Fruit fly (Drosophila melanogaster) whole organism, embryonic: ENCODE measurements around the gene Rrp45.

Source experiments
- B-H1 ChIP-seq: fragments of 200-800 bp; sonication (Bioruptor generic); IDR thresholded peaks from 3 replicates; pipeline ENCODE4 v1.3.6; 2022; ENCODE audit warnings: missing biosample characterization, missing genetic modification characterization
- CG10209 ChIP-seq: fragments of 200-800 bp; sonication (Bioruptor generic); optimal IDR thresholded peaks from 3 replicates; lab custom pipeline; 2017; ENCODE audit warnings: missing biosample characterization, mild to moderate bottlenecking, missing genetic modification characterization, missing genetic modification reagents
- CG1024 ChIP-seq: fragments of 200-800 bp; sonication (Bioruptor generic); IDR thresholded peaks from 2 replicates; pipeline ENCODE4 v1.3.6; 2022; ENCODE audit warnings: missing biosample characterization, missing genetic modification characterization
- CG10274 ChIP-seq: fragments of 200-800 bp; sonication (Bioruptor generic); optimal IDR thresholded peaks from 3 replicates; lab custom pipeline; 2017; ENCODE audit warnings: missing biosample characterization, mild to moderate bottlenecking, missing genetic modification characterization
- CG10321 ChIP-seq: fragments of 200-800 bp; sonication (Bioruptor generic); IDR thresholded peaks from 2 replicates; pipeline ENCODE4 v1.3.6; 2022; ENCODE audit warnings: missing biosample characterization, missing genetic modification characterization
- CG10431 ChIP-seq: fragments of 200-800 bp; sonication (Bioruptor generic); optimal IDR thresholded peaks from 3 replicates; lab custom pipeline; 2018; ENCODE audit warnings: missing biosample characterization, mild to moderate bottlenecking, missing genetic modification characterization
- CG10979 ChIP-seq: fragments of 200-800 bp; sonication (Bioruptor generic); optimal IDR thresholded peaks from 2 replicates; lab custom pipeline; 2018; ENCODE audit warnings: missing biosample characterization, mild to moderate bottlenecking, missing genetic modification characterization, moderate library complexity
- CG11560 ChIP-seq: fragments of 200-800 bp; sonication (Bioruptor generic); IDR thresholded peaks from 3 replicates; pipeline ENCODE4 v1.3.6; 2022; ENCODE audit warnings: missing biosample characterization, missing genetic modification characterization
- CG13894 ChIP-seq: fragments of 200-800 bp; sonication (Bioruptor generic); optimal IDR thresholded peaks from 3 replicates; lab custom pipeline; 2018; ENCODE audit warnings: missing biosample characterization, mild to moderate bottlenecking, missing genetic modification characterization, moderate library complexity
- CG14014 ChIP-seq: fragments of 200-800 bp; sonication (Bioruptor generic); IDR thresholded peaks from 2 replicates; pipeline ENCODE4 v1.3.6; 2022; ENCODE audit warnings: missing biosample characterization, missing genetic modification characterization
- CG14710 ChIP-seq: fragments of 200-800 bp; sonication (Bioruptor generic); optimal IDR thresholded peaks from 3 replicates; lab custom pipeline; 2019; ENCODE audit warnings: missing biosample characterization, mild to moderate bottlenecking, missing genetic modification characterization, moderate library complexity
- CG15011 ChIP-seq: fragments of 200-800 bp; sonication (Bioruptor generic); optimal IDR thresholded peaks from 3 replicates; lab custom pipeline; 2018; ENCODE audit warnings: missing biosample characterization, mild to moderate bottlenecking, missing genetic modification characterization
- CG16813 ChIP-seq: fragments of 200-800 bp; sonication (Bioruptor generic); IDR thresholded peaks from 3 replicates; pipeline ENCODE4 v1.3.6; 2022; ENCODE audit warnings: missing biosample characterization, missing genetic modification characterization; ENCODE audit not compliant: partially characterized antibody
- CG17359 ChIP-seq: fragments of 200-800 bp; sonication (Bioruptor generic); optimal IDR thresholded peaks from 3 replicates; lab custom pipeline; 2018; ENCODE audit warnings: missing biosample characterization, mild to moderate bottlenecking, missing genetic modification characterization, moderate library complexity
- CG18599 ChIP-seq: fragments of 200-800 bp; sonication (Bioruptor generic); optimal IDR thresholded peaks from 3 replicates; lab custom pipeline; 2017; ENCODE audit warnings: missing biosample characterization, missing genetic modification characterization, mild to moderate bottlenecking, moderate library complexity, missing genetic modification reagents
- CG3163 ChIP-seq: fragments of 200-800 bp; sonication (Bioruptor generic); optimal IDR thresholded peaks from 3 replicates; lab custom pipeline; 2016; ENCODE audit warnings: missing biosample characterization, missing genetic modification characterization
- CG32772 ChIP-seq: fragments of 200-800 bp; sonication (Bioruptor generic); IDR thresholded peaks from 2 replicates; pipeline ENCODE4 v1.3.6; 2022; ENCODE audit warnings: missing biosample characterization, missing genetic modification characterization
- CG6654 ChIP-seq: fragments of 200-800 bp; sonication (Bioruptor generic); optimal IDR thresholded peaks from 2 replicates; lab custom pipeline; 2017; ENCODE audit warnings: missing biosample characterization, mild to moderate bottlenecking, missing genetic modification characterization
- CG7786 ChIP-seq: fragments of 200-800 bp; sonication (Bioruptor generic); optimal IDR thresholded peaks from 2 replicates; lab custom pipeline; 2016; ENCODE audit warnings: missing biosample characterization, missing genetic modification characterization
- CG7963 ChIP-seq: fragments of 200-800 bp; sonication (Bioruptor generic); IDR thresholded peaks from 3 replicates; pipeline ENCODE4 v1.3.6; 2022; ENCODE audit warnings: missing biosample characterization, missing genetic modification characterization; ENCODE audit not compliant: partially characterized antibody
- CG8290 ChIP-seq, 3 experiments: fragments of 200-800 bp; sonication (Bioruptor generic); optimal IDR thresholded peaks; 2 replicates each; lab custom pipeline; 2016 to 2019; ENCODE audit warnings: missing biosample characterization in 3 of 3, missing genetic modification characterization in 3 of 3, mild to moderate bottlenecking in 2 of 3, moderate library complexity in 1 of 3
- CG9817 ChIP-seq: fragments of 200-800 bp; sonication (Bioruptor generic); optimal IDR thresholded peaks from 2 replicates; lab custom pipeline; 2018; ENCODE audit warnings: missing biosample characterization, mild to moderate bottlenecking, missing genetic modification characterization, moderate library complexity
- CTCF ChIP-seq: fragments of 200-800 bp; sonication (Bioruptor generic); optimal IDR thresholded peaks from 2 replicates; lab custom pipeline; 2017; ENCODE audit warnings: missing biosample characterization, mild to moderate bottlenecking, missing genetic modification characterization, moderate library complexity
- D ChIP-seq, 2 experiments: fragments of 200-800 bp in 1 of 2; fragments of >200 bp in 1 of 2; sonication (Bioruptor generic) in 1 of 2; optimal IDR thresholded peaks; 2 replicates in 1 of 2; 3 replicates in 1 of 2; lab custom pipeline; 2017; ENCODE audit warnings: mild to moderate bottlenecking in 1 of 2, missing biosample characterization in 1 of 2, missing genetic modification characterization in 1 of 2, missing genetic modification reagents in 1 of 2
- E2f2 ChIP-seq: fragments of 200-800 bp; sonication (Bioruptor generic); IDR thresholded peaks from 2 replicates; pipeline ENCODE4 v1.3.6; 2022; ENCODE audit warnings: missing biosample characterization, missing genetic modification characterization
- HmgZ ChIP-seq: fragments of 200-800 bp; sonication (Bioruptor generic); optimal IDR thresholded peaks from 2 replicates; lab custom pipeline; 2018; ENCODE audit warnings: missing biosample characterization, mild to moderate bottlenecking, missing genetic modification characterization
- MTF-1 ChIP-seq: fragments of 200-800 bp; sonication (Bioruptor generic); optimal IDR thresholded peaks from 2 replicates; lab custom pipeline; 2018; ENCODE audit warnings: missing biosample characterization, mild to moderate bottlenecking, missing genetic modification characterization, borderline replicate concordance
- Med ChIP-seq: fragments of 200-800 bp; sonication (Bioruptor generic); peaks from one replicate; lab custom pipeline; 2016; ENCODE audit warnings: missing biosample characterization, missing genetic modification characterization, mild to moderate bottlenecking, inconsistent platforms, moderate library complexity
- Nf-YC ChIP-seq: fragments of 200-800 bp; optimal IDR thresholded peaks from 3 replicates; lab custom pipeline; 2019; ENCODE audit warnings: missing biosample characterization, mild to moderate bottlenecking, missing genetic modification characterization, moderate library complexity
- Oli ChIP-seq: fragments of 200-800 bp; sonication (Bioruptor generic); optimal IDR thresholded peaks from 2 replicates; lab custom pipeline; 2018; ENCODE audit warnings: missing biosample characterization, mild to moderate bottlenecking, missing genetic modification characterization, moderate library complexity
- Pdp1 ChIP-seq, 2 experiments: fragments of 200-800 bp; sonication (Bioruptor generic); optimal IDR thresholded peaks; 3 replicates each; lab custom pipeline; 2016; ENCODE audit warnings: missing biosample characterization in 2 of 2, missing genetic modification characterization in 2 of 2, mild to moderate bottlenecking in 1 of 2, moderate library complexity in 1 of 2
- ac ChIP-seq: fragments of 200-800 bp; sonication (Bioruptor generic); optimal IDR thresholded peaks from 3 replicates; lab custom pipeline; 2017; ENCODE audit warnings: missing biosample characterization, mild to moderate bottlenecking, missing genetic modification characterization
- cas ChIP-seq: fragments of 200-800 bp; sonication (Bioruptor generic); IDR thresholded peaks from 2 replicates; pipeline ENCODE4 v1.3.6; 2022; ENCODE audit warnings: missing biosample characterization, missing genetic modification characterization
- dm ChIP-seq: fragments of 200-800 bp; sonication (Bioruptor generic); optimal IDR thresholded peaks from 3 replicates; lab custom pipeline; 2016; ENCODE audit warnings: missing biosample characterization, missing genetic modification characterization
- fd64A ChIP-seq: fragments of 200-800 bp; sonication (Bioruptor generic); optimal IDR thresholded peaks from 3 replicates; lab custom pipeline; 2018; ENCODE audit warnings: missing biosample characterization, mild to moderate bottlenecking, missing genetic modification characterization
- grn ChIP-seq: fragments of 200-800 bp; sonication (Bioruptor generic); optimal IDR thresholded peaks from 3 replicates; lab custom pipeline; 2017; ENCODE audit warnings: missing biosample characterization, missing genetic modification characterization
- ham ChIP-seq: fragments of 200-800 bp; sonication (Bioruptor generic); IDR thresholded peaks from 2 replicates; pipeline ENCODE4 v1.3.6; 2022; ENCODE audit warnings: missing biosample characterization, missing genetic modification characterization
- her ChIP-seq: fragments of 200-800 bp; sonication (Bioruptor generic); optimal IDR thresholded peaks from 2 replicates; lab custom pipeline; 2016; ENCODE audit warnings: missing biosample characterization, missing genetic modification characterization
- kah ChIP-seq: fragments of 200-800 bp; sonication (Bioruptor generic); optimal IDR thresholded peaks from 2 replicates; lab custom pipeline; 2018; ENCODE audit warnings: missing biosample characterization, mild to moderate bottlenecking, missing genetic modification characterization
- kay ChIP-seq: fragments of 200-800 bp; sonication (Bioruptor generic); optimal IDR thresholded peaks from 2 replicates; lab custom pipeline; 2016; ENCODE audit warnings: missing biosample characterization, missing genetic modification characterization
- knrl ChIP-seq: fragments of 200-800 bp; sonication (Bioruptor generic); IDR thresholded peaks from 3 replicates; pipeline ENCODE4 v1.3.6; 2022; ENCODE audit warnings: missing biosample characterization, missing genetic modification characterization; ENCODE audit not compliant: partially characterized antibody
- row ChIP-seq: fragments of 200-800 bp; sonication (Bioruptor generic); IDR thresholded peaks from 3 replicates; pipeline ENCODE4 v1.3.6; 2022; ENCODE audit warnings: missing biosample characterization, missing genetic modification characterization
- sd ChIP-seq: fragments of 200-800 bp; sonication (Bioruptor generic); optimal IDR thresholded peaks from 3 replicates; lab custom pipeline; 2018; ENCODE audit warnings: missing biosample characterization, mild to moderate bottlenecking, missing genetic modification characterization, moderate library complexity
- sens ChIP-seq: fragments of 200-800 bp; sonication (Bioruptor generic); peaks from one replicate; lab custom pipeline; 2016; ENCODE audit warnings: missing biosample characterization, missing genetic modification characterization
- sens-2 ChIP-seq: fragments of 200-800 bp; sonication (Bioruptor generic); IDR thresholded peaks from 2 replicates; pipeline ENCODE4 v1.3.6; 2022; ENCODE audit warnings: missing biosample characterization, missing genetic modification characterization
- seq ChIP-seq: fragments of 200-800 bp; sonication (Bioruptor generic); IDR thresholded peaks from 2 replicates; pipeline ENCODE4 v1.3.6; 2022; ENCODE audit warnings: missing biosample characterization, missing genetic modification characterization
- slou ChIP-seq: fragments of 200-800 bp; sonication (Bioruptor generic); optimal IDR thresholded peaks from 3 replicates; lab custom pipeline; 2016; ENCODE audit warnings: missing biosample characterization, missing genetic modification characterization
- ssp ChIP-seq: fragments of 200-800 bp; sonication (Bioruptor generic); IDR thresholded peaks from 2 replicates; pipeline ENCODE4 v1.3.6; 2022; ENCODE audit warnings: missing biosample characterization, missing genetic modification characterization
- tio ChIP-seq: fragments of 200-800 bp; sonication (Bioruptor generic); optimal IDR thresholded peaks from 2 replicates; lab custom pipeline; 2017; ENCODE audit warnings: missing biosample characterization, missing genetic modification characterization, inconsistent platforms
- toy ChIP-seq: fragments of 200-800 bp; sonication (Bioruptor generic); IDR thresholded peaks from 2 replicates; pipeline ENCODE4 v1.3.6; 2022; ENCODE audit warnings: missing biosample characterization, missing genetic modification characterization
- usp ChIP-seq: fragments of >200 bp; optimal IDR thresholded peaks from 2 replicates; lab custom pipeline; 2017; ENCODE audit warnings: missing biosample characterization, missing genetic modification characterization
- vvl ChIP-seq: fragments of 200-800 bp; sonication (Bioruptor generic); IDR thresholded peaks from 2 replicates; pipeline ENCODE4 v1.3.6; 2022; ENCODE audit warnings: missing biosample characterization, missing genetic modification characterization

The Rrp45 gene

dm6 chrX:16791058-16791457, at the start of gene Rrp45 (continued):
- TF ChIP-seq Oli (tag; lab: Kevin White, UChicago) (no peak), MTF-1 (GFP tag; lab: Kevin White, UChicago) (no peak), kah (no peak), dm (peak; percentile 66), Pdp1 (GFP tag; optimal IDR thresholded peaks at IDR 0.05; lab: Kevin White, UChicago) (no peak), CG15011 (GFP tag; lab: Kevin White, UChicago) (no peak), CG7786 (GFP tag; lab: Kevin White, UChicago) (no peak), CG1024 (GFP tag; lab: Robert Waterston, UW) (no peak), CG13894 (tag; lab: Kevin White, UChicago) (no peak), ac (no peak), CG10209 (GFP tag; lab: Kevin White, UChicago) (no peak), CG11560 (tag; lab: Robert Waterston, UW) (no peak), sd (tag; lab: Kevin White, UChicago) (no peak), E2f2 (GFP tag; lab: Robert Waterston, UW) (peak; percentile 50), usp (GFP tag; lab: Kevin White, UChicago) (no peak), row (GFP tag; lab: Robert Waterston, UW) (peak; percentile 73), CG10979 (tag; lab: Kevin White, UChicago) (no peak), CG17359 (tag; lab: Kevin White, UChicago) (no peak), CG10274 (GFP tag; lab: Kevin White, UChicago) (no peak), CG32772 (GFP tag; lab: Robert Waterston, UW) (no peak), CG8290 (GFP tag; optimal IDR thresholded peaks at IDR 0.05; lab: Kevin White, UChicago) (no peak), CG8290 (tag; optimal IDR thresholded peaks at IDR 0.05; lab: Kevin White, UChicago) (no peak), Nf-YC (tag; lab: Kevin White, UChicago) (no peak), CG7963 (GFP tag; lab: Robert Waterston, UW) (no peak), D (optimal IDR thresholded peaks at IDR 0.05; lab: Kevin White, UChicago) (no peak), D (GFP tag; optimal IDR thresholded peaks at IDR 0.05; lab: Kevin White, UChicago) (no peak), grn (GFP tag; lab: Kevin White, UChicago) (no peak), Med (GFP tag; lab: Kevin White, UChicago) (peak; percentile 64), sens-2 (GFP tag; lab: Robert Waterston, UW) (no peak), CG14014 (GFP tag; lab: Robert Waterston, UW) (no peak), CG14710 (tag; lab: Kevin White, UChicago) (no peak), CG3163 (GFP tag; lab: Kevin White, UChicago) (no peak), slou (GFP tag; lab: Kevin White, UChicago) (no peak), CTCF (GFP tag; lab: Kevin White, UChicago) (no peak), her (GFP tag; lab: Kevin White, UChicago) (no peak), toy (GFP tag; lab: Robert Waterston, UW) (no peak), CG18599 (GFP tag; lab: Kevin White, UChicago) (no peak), knrl (GFP tag; lab: Robert Waterston, UW) (peak; percentile 20; the same call in 1 of the 3 replicates), sens (GFP tag; lab: Kevin White, UChicago) (peak; percentile 9), HmgZ (no peak), kay (GFP tag; lab: Kevin White, UChicago) (no peak), tio (no peak), seq (GFP tag; lab: Robert Waterston, UW) (no peak), B-H1 (GFP tag; lab: Robert Waterston, UW) (no peak), CG6654 (GFP tag; lab: Kevin White, UChicago) (no peak), CG10431 (GFP tag; lab: Kevin White, UChicago) (peak; percentile 96), cas (GFP tag; lab: Robert Waterston, UW) (no peak), fd64A (GFP tag; lab: Kevin White, UChicago) (no peak), CG16813 (no peak), CG10321 (GFP tag; lab: Robert Waterston, UW) (no peak), vvl (GFP tag; lab: Robert Waterston, UW) (no peak), ssp (GFP tag; lab: Robert Waterston, UW) (no peak), CG9817 (tag; lab: Kevin White, UChicago) (no peak), ham (GFP tag; lab: Robert Waterston, UW) (no peak)
